Fruit fly (Drosophila melanogaster): Measurements from ENCODE around the gene CG43784.
"Not testable (repeated sequence)": the region's sequence is repeated elsewhere in the genome, so short reads cannot be mapped to it uniquely, and the experiment has no call there.

DNA sequence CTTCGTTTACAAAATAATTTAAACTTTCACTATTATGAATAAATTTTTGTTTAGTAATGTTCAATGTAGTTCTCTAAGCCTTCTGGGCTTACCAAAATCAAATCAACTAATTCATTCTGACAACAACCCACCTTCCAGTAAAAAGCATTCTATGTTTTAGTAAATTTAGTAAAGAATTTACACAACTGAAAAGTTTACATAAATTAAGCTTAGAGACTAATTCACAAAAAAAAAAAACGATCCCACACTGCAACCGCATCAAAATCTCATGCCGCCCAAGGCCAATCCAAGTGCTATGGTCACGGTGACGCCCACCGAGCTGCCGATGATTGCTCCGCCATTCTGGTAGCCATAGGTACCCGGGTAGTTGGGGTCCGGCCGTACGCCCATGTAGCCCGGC is at the start of gene CG43784:
- not testable (repeated sequence) for TF ChIP-seq Gug (GFP tag; IDR thresholded peaks at IDR 0.05); spab (GFP tag; optimal IDR thresholded peaks at IDR 0.05); dsx (GFP tag; optimal IDR thresholded peaks at IDR 0.05; ENCODE audit: poor library complexity, severe bottlenecking); CG11294 (GFP tag; IDR thresholded peaks at IDR 0.05); Eip93F (GFP tag; optimal IDR thresholded peaks at IDR 0.05); CG11762 (GFP tag; optimal IDR thresholded peaks at IDR 0.05; ENCODE audit: insufficient read depth); lz (GFP tag; optimal IDR thresholded peaks at IDR 0.05); Blimp-1 (GFP tag; optimal IDR thresholded peaks at IDR 0.05); Hr38 (GFP tag; optimal IDR thresholded peaks at IDR 0.05); Sox102F (GFP tag; optimal IDR thresholded peaks at IDR 0.05)

All from whole organism, prepupa.